Worm (Caenorhabditis elegans) whole organism, late embryonic: Measurements from ENCODE around the gene dhhc-6.

Experiments used
- F13H6.1 ChIP-seq: sonication (generic microtip); optimal IDR thresholded peaks from 2 replicates; lab custom pipeline; 2016; ENCODE audit warnings: missing genetic modification characterization, missing compliant biosample characterization
- ama-1 ChIP-seq: fragments of 150-350 bp; optimal IDR thresholded peaks from 2 replicates; lab custom pipeline; 2014
- ceh-18 ChIP-seq: sonication (generic microtip); optimal IDR thresholded peaks from 2 replicates; lab custom pipeline; 2016; ENCODE audit warnings: missing genetic modification characterization, missing compliant biosample characterization
- elt-4 ChIP-seq: sonication (generic microtip); optimal IDR thresholded peaks from 2 replicates; lab custom pipeline; 2016; ENCODE audit warnings: missing genetic modification characterization, missing compliant biosample characterization
- fkh-10 ChIP-seq: fragments of 150-350 bp; optimal IDR thresholded peaks from 2 replicates; lab custom pipeline; 2014; ENCODE audit warnings: missing biosample characterization, missing genetic modification reagents, missing genetic modification characterization
- pha-4 ChIP-seq: fragments of 150-350 bp; optimal IDR thresholded peaks from 2 replicates; lab custom pipeline; 2018; ENCODE audit warnings: missing biosample characterization, missing genetic modification reagents, missing genetic modification characterization
- pqm-1 ChIP-seq: sonication (generic microtip); optimal IDR thresholded peaks from 2 replicates; lab custom pipeline; 2016; ENCODE audit warnings: missing genetic modification characterization, missing compliant biosample characterization
- unc-42 ChIP-seq: sonication (generic microtip); optimal IDR thresholded peaks from 2 replicates; lab custom pipeline; 2016; ENCODE audit warnings: missing genotype, missing genetic modification characterization, missing compliant biosample characterization

ce11 chrIV:12092113-12092512, 32.6 kb upstream of the dhhc-6 start, which contains the start of gene mig-32:
- no peak for TF ChIP-seq pqm-1 (tag; lab: Kevin White, UChicago)
- no peak for TF ChIP-seq unc-42 (tag; lab: Kevin White, UChicago)
- no peak for TF ChIP-seq elt-4 (tag; lab: Kevin White, UChicago)
- no peak for TF ChIP-seq ama-1
- no peak for TF ChIP-seq pha-4 (tag; lab: Kevin White, UChicago)
- no peak for TF ChIP-seq fkh-10
- no peak for TF ChIP-seq ceh-18 (tag; lab: Kevin White, UChicago)
- TF ChIP-seq F13H6.1 (tag; lab: Kevin White, UChicago), result no peak
